Fruit fly (Drosophila melanogaster): ENCODE measurements around the gene Muted.

- no peak for TF ChIP-seq brk (GFP tag; optimal IDR thresholded peaks at IDR 0.05)
- TF ChIP-seq Hnf4 (GFP tag; optimal IDR thresholded peaks at IDR 0.05) = no peak
- TF ChIP-seq woc (GFP tag; optimal IDR thresholded peaks at IDR 0.05) = no peak
- TF ChIP-seq fru (GFP tag; optimal IDR thresholded peaks at IDR 0.05) = no peak
- no peak for TF ChIP-seq N (GFP tag; optimal IDR thresholded peaks at IDR 0.05)
- TF ChIP-seq CG32264 (GFP tag; optimal IDR thresholded peaks at IDR 0.05) = no peak
- TF ChIP-seq Dif (GFP tag; optimal IDR thresholded peaks at IDR 0.05; ENCODE audit: partially characterized antibody) = no peak
- no peak for TF ChIP-seq usp (GFP tag; optimal IDR thresholded peaks at IDR 0.05)
- TF ChIP-seq CrebA (GFP tag; optimal IDR thresholded peaks at IDR 0.05; ENCODE audit: borderline replicate concordance) = no peak
- no peak for TF ChIP-seq dl (GFP tag; optimal IDR thresholded peaks at IDR 0.05; ENCODE audit: insufficient read depth in 1 of 2, partially characterized antibody in 2 of 2)
- TF ChIP-seq psq (GFP tag; optimal IDR thresholded peaks at IDR 0.05) = no peak
- no peak for TF ChIP-seq Hr78 (GFP tag; optimal IDR thresholded peaks at IDR 0.05)
These were observed 5.8 kb downstream of the Muted start for dm6 chr3R:22368077-22368776.
